Worm (Caenorhabditis elegans): ENCODE measurements around the gene ZC13.2.

ce11 chrX:897948-898347, 17.5 kb downstream of the ZC13.2 start, which contains the start of gene mab-7:
- TF ChIP-seq tbx-8 (GFP tag; optimal IDR thresholded peaks at IDR 0.05) = no peak
- no peak for TF ChIP-seq unc-39 (tag; optimal IDR thresholded peaks at IDR 0.05)
- no peak for TF ChIP-seq ces-1 (GFP tag; optimal IDR thresholded peaks at IDR 0.05)
- TF ChIP-seq unc-62 (GFP tag; optimal IDR thresholded peaks at IDR 0.05) = no peak
- no peak for TF ChIP-seq ztf-11 (tag; optimal IDR thresholded peaks at IDR 0.05)
- TF ChIP-seq lsy-2 (tag; optimal IDR thresholded peaks at IDR 0.05) = no peak
- no peak for TF ChIP-seq nhr-237 (tag; optimal IDR thresholded peaks at IDR 0.05)
- no peak for TF ChIP-seq elt-3 (tag; optimal IDR thresholded peaks at IDR 0.05)
- no peak for TF ChIP-seq nhr-12 (tag; optimal IDR thresholded peaks at IDR 0.05)
